Worm (Caenorhabditis elegans): ENCODE measurements around the gene pdf-1.

Gene pdf-1

ce11 chrIII:6904468-6904867 lies 7.8 kb downstream of the pdf-1 start:
- TF ChIP-seq ceh-14 (tag; optimal IDR thresholded peaks at IDR 0.05) (no peak), ceh-19 (GFP tag; optimal IDR thresholded peaks at IDR 0.05) (no peak), fkh-6 (tag; optimal IDR thresholded peaks at IDR 0.05) (no peak), sox-4 (tag; optimal IDR thresholded peaks at IDR 0.05) (no peak), lin-11 (tag; optimal IDR thresholded peaks at IDR 0.05) (no peak), lim-6 (tag; optimal IDR thresholded peaks at IDR 0.05) (no peak), gmeb-2 (tag; optimal IDR thresholded peaks at IDR 0.05) (no peak), sdc-2 (tag; optimal IDR thresholded peaks at IDR 0.05) (no peak), T23F11.4 (GFP tag; optimal IDR thresholded peaks at IDR 0.05) (no peak), K02D7.2 (tag; optimal IDR thresholded peaks at IDR 0.05) (no peak), ama-1 (optimal IDR thresholded peaks at IDR 0.05) (no peak), dmd-4 (tag; optimal IDR thresholded peaks at IDR 0.05; ENCODE audit: borderline replicate concordance) (no peak), ref-2 (tag; optimal IDR thresholded peaks at IDR 0.05) (no peak), ceh-24 (tag; optimal IDR thresholded peaks at IDR 0.05) (no peak), nhr-11 (tag; optimal IDR thresholded peaks at IDR 0.05) (no peak), dve-1 (tag; optimal IDR thresholded peaks at IDR 0.05) (no peak), npax-4 (tag; optimal IDR thresholded peaks at IDR 0.05) (no peak), F13H6.1 (tag; optimal IDR thresholded peaks at IDR 0.05) (no peak), mec-3 (tag; optimal IDR thresholded peaks at IDR 0.05; ENCODE audit: borderline replicate concordance) (no peak)

DNA sequence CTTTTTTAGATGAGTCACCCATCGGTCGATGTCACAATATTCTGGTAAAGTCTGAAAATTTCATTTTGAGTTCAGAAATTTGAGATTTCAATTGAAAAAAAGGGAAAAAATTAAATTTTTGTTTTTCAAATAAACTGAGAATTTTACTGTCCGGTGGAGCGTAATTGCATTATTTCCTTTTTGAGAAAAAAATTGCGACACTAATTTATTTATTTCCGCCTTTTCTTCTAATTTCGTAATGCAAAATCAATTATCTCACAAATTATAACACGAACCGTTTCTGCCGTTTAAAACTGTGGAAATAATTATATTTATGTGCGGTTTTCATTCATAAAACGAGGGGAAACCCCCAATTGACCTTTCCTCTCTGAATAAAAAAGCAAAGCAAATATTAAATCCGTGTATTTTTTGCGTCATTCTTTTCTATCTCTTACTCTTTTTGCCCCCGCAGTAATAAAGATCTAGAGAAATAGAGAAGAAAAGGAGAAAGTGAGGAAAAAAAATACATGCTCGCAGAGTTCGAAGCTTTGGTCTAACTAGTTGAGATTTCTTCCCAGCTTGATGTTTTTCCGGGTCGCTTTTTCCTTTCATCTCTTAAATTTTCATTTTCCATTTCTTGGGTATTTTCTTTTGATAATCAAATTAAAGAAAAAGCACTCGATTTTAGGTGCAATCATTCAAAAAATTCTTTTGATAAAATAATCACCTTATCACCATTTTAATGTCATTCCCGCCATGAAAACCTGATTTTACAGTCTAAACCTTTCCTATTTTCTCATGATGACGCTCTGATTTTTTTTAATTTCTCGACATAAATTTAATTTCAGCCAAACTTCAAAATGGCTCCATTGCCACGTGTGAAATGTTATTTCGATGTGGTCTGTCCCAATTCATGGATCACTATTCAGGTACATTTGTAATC lies 9.0 kb downstream of the pdf-1 start, which contains the start of the genes brc-2 and T07E3.3:
Gene brc-2, minus strand, starts transcription at position 51 of the 922 bp plus-strand sequence.
Gene T07E3.3, plus strand, starts transcription at position 822 of the 922 bp plus-strand sequence.
- peak; percentile 63 for TF ChIP-seq unc-42 (tag; optimal IDR thresholded peaks at IDR 0.05)
- no peak for TF ChIP-seq dmd-4 (tag; optimal IDR thresholded peaks at IDR 0.05; ENCODE audit: borderline replicate concordance)

ce11 chrIII:6900609-6901008 lies 11.7 kb downstream of the pdf-1 start:
- TF ChIP-seq ama-1 (optimal IDR thresholded peaks at IDR 0.05) (no peak), ceh-6 (GFP tag; optimal IDR thresholded peaks at IDR 0.05) (no peak), sox-4 (tag; optimal IDR thresholded peaks at IDR 0.05) (no peak), lin-11 (tag; optimal IDR thresholded peaks at IDR 0.05) (no peak), npax-4 (tag; optimal IDR thresholded peaks at IDR 0.05) (no peak), madf-2 (tag; optimal IDR thresholded peaks at IDR 0.05) (no peak), che-1 (tag; optimal IDR thresholded peaks at IDR 0.05) (no peak), ceh-31 (tag; optimal IDR thresholded peaks at IDR 0.05) (no peak), ceh-19 (GFP tag; optimal IDR thresholded peaks at IDR 0.05) (no peak), zip-5 (tag; optimal IDR thresholded peaks at IDR 0.05) (no peak)

DNA sequence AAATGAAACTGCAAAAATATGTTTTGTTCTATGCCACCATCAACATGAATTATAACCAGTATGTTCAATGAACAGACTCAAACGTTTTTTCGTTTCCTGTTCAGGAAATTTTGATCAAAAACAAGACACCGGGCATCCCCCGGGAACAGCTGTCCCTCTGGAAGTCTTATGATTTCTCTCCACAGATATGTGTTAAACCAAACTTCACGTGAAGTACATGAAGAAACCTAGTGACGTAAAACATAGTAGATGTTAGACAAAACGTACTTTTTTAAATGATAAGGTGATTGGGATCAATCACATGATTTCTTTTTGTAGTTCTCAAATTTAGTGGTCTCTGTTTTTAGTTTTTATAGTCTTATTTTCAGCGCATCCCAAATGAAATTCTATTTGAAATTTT lies 13.8 kb downstream of the pdf-1 start:
- TF ChIP-seq pros-1 (tag; optimal IDR thresholded peaks at IDR 0.05) = no peak
- no peak for TF ChIP-seq T23F11.4 (GFP tag; optimal IDR thresholded peaks at IDR 0.05)
- no peak for TF ChIP-seq unc-42 (tag; optimal IDR thresholded peaks at IDR 0.05)
- TF ChIP-seq ceh-24 (tag; optimal IDR thresholded peaks at IDR 0.05) = no peak
- no peak for TF ChIP-seq hlh-6 (tag; optimal IDR thresholded peaks at IDR 0.05)
- TF ChIP-seq ahr-1 (tag; optimal IDR thresholded peaks at IDR 0.05) = no peak
- TF ChIP-seq ceh-14 (tag; optimal IDR thresholded peaks at IDR 0.05) = no peak
- TF ChIP-seq madf-2 (tag; optimal IDR thresholded peaks at IDR 0.05) = no peak
- no peak for TF ChIP-seq K09A11.1 (tag; optimal IDR thresholded peaks at IDR 0.05; ENCODE audit: insufficient read depth)
- no peak for TF ChIP-seq nhr-232 (tag; optimal IDR thresholded peaks at IDR 0.05)
- TF ChIP-seq odd-2 (tag; optimal IDR thresholded peaks at IDR 0.05) = no peak
- TF ChIP-seq fkh-6 (tag; optimal IDR thresholded peaks at IDR 0.05) = no peak
- no peak for TF ChIP-seq tbx-2 (tag; optimal IDR thresholded peaks at IDR 0.05)
- TF ChIP-seq ceh-9 (tag; optimal IDR thresholded peaks at IDR 0.05) = no peak
- TF ChIP-seq pqm-1 (tag; optimal IDR thresholded peaks at IDR 0.05) = no peak
- TF ChIP-seq unc-86 (tag; optimal IDR thresholded peaks at IDR 0.05) = no peak
- TF ChIP-seq pat-9 (tag; optimal IDR thresholded peaks at IDR 0.05) = no peak
- TF ChIP-seq dmd-4 (tag; optimal IDR thresholded peaks at IDR 0.05; ENCODE audit: borderline replicate concordance) = no peak
